Worm (Caenorhabditis elegans) whole organism, young adult: ENCODE measurements around the gene H41C03.1.
"Not testable (repeated sequence)": the region's sequence is repeated elsewhere in the genome, so short reads cannot be mapped to it uniquely, and the experiment has no call there.

ENCODE experiments used
- F23B12.7 ChIP-seq: sonication (generic microtip); optimal IDR thresholded peaks from 2 replicates; lab custom pipeline; 2017; ENCODE audit warnings: missing genetic modification characterization, mild to moderate bottlenecking, missing compliant biosample characterization, antibody characterized with exemption, moderate library complexity; ENCODE audit not compliant: insufficient read depth
- F55B11.4 ChIP-seq: sonication (generic microtip); optimal IDR thresholded peaks from 2 replicates; lab custom pipeline; 2016; ENCODE audit warnings: missing compliant biosample characterization, missing genetic modification characterization, borderline replicate concordance; ENCODE audit not compliant: insufficient read depth
- Y95B8A.8 ChIP-seq: fragments of 200-800 bp; sonication (Bioruptor generic); IDR thresholded peaks from 2 replicates; pipeline ENCODE4 v1.3.6; 2022; ENCODE audit warnings: missing genetic modification reagents, missing genetic modification characterization, missing compliant biosample characterization
- aptf-2 ChIP-seq: fragments of 200-800 bp; sonication (Bioruptor generic); conservative IDR thresholded peaks from 2 replicates; pipeline ENCODE4 v1.3.6; 2022; ENCODE audit warnings: missing genetic modification reagents, missing genetic modification characterization, missing compliant biosample characterization
- cebp-1 ChIP-seq, 2 experiments: fragments of 200-800 bp in 1 of 2; sonication (Bioruptor generic) in 1 of 2; sonication (generic microtip) in 1 of 2; IDR thresholded peaks in 1 of 2; optimal IDR thresholded peaks in 1 of 2; 2 replicates each; pipeline versions ENCODE4 v1.3.6 to Lab custom; 2017 to 2022; ENCODE audit warnings: missing compliant biosample characterization in 2 of 2, missing genetic modification characterization in 2 of 2, mild to moderate bottlenecking in 1 of 2, missing genetic modification reagents in 1 of 2, moderate library complexity in 1 of 2
- ceh-40 ChIP-seq: fragments of 200-800 bp; sonication (Bioruptor generic); IDR thresholded peaks from 2 replicates; pipeline ENCODE4 v1.3.6; 2022; ENCODE audit warnings: missing genetic modification characterization, missing compliant biosample characterization
- ceh-91 ChIP-seq: fragments of 200-800 bp; sonication (Bioruptor generic); IDR thresholded peaks from 2 replicates; pipeline ENCODE4 v1.3.6; 2022; ENCODE audit warnings: missing genetic modification reagents, missing genetic modification characterization, missing compliant biosample characterization
- die-1 ChIP-seq: sonication (generic microtip); optimal IDR thresholded peaks from 2 replicates; lab custom pipeline; 2016; ENCODE audit warnings: missing genotype, mild to moderate bottlenecking, missing genetic modification characterization, missing compliant biosample characterization
- dox-1 ChIP-seq: fragments of 200-800 bp; sonication (Bioruptor generic); IDR thresholded peaks from 2 replicates; pipeline ENCODE4 v1.3.6; 2022; ENCODE audit warnings: missing genetic modification reagents, missing genetic modification characterization, missing compliant biosample characterization
- efl-1 ChIP-seq: fragments of 150-350 bp; optimal IDR thresholded peaks from 2 replicates; lab custom pipeline; 2014; ENCODE audit warnings: missing biosample characterization, missing genetic modification reagents, missing genetic modification characterization
- egl-18 ChIP-seq: fragments of 200-800 bp; sonication (Bioruptor generic); IDR thresholded peaks from 2 replicates; pipeline ENCODE4 v1.3.6; 2022; ENCODE audit warnings: missing genetic modification reagents, missing genetic modification characterization, missing compliant biosample characterization
- ekl-4 ChIP-seq: fragments of 200-800 bp; sonication (Bioruptor generic); IDR thresholded peaks from 2 replicates; pipeline ENCODE4 v1.3.6; 2022; ENCODE audit warnings: missing genetic modification reagents, missing genetic modification characterization, missing compliant biosample characterization
- gei-17 ChIP-seq: fragments of 200-800 bp; sonication (Bioruptor generic); optimal IDR thresholded peaks from 2 replicates; lab custom pipeline; 2018; ENCODE audit warnings: mild to moderate bottlenecking, missing genetic modification characterization, missing compliant biosample characterization
- him-1 ChIP-seq: sonication (generic microtip); optimal IDR thresholded peaks from 2 replicates; lab custom pipeline; 2016; ENCODE audit warnings: missing genotype, missing genetic modification reagents, missing genetic modification characterization, missing compliant biosample characterization
- hsf-1 ChIP-seq: fragments of 200-800 bp; sonication (Bioruptor generic); IDR thresholded peaks from 2 replicates; pipeline ENCODE4 v1.3.6; 2022; ENCODE audit warnings: missing genetic modification reagents, missing genetic modification characterization, missing compliant biosample characterization
- lag-1 ChIP-seq: fragments of 200-800 bp; sonication (Bioruptor generic); IDR thresholded peaks from 2 replicates; pipeline ENCODE4 v1.3.6; 2022; ENCODE audit warnings: missing genetic modification reagents, missing genetic modification characterization, missing compliant biosample characterization
- let-607 ChIP-seq, 2 experiments: fragments of 200-800 bp in 1 of 2; sonication (Bioruptor generic) in 1 of 2; sonication (generic microtip) in 1 of 2; optimal IDR thresholded peaks; 2 replicates each; lab custom pipeline; 2016 to 2018; ENCODE audit warnings: mild to moderate bottlenecking in 2 of 2, missing compliant biosample characterization in 2 of 2, missing genetic modification characterization in 2 of 2, moderate library complexity in 2 of 2, missing genotype in 1 of 2
- lin-40 ChIP-seq: sonication (generic microtip); optimal IDR thresholded peaks from 2 replicates; lab custom pipeline; 2016; ENCODE audit warnings: missing genetic modification characterization, mild to moderate bottlenecking, missing compliant biosample characterization, missing genotype, missing genetic modification reagents
- nfyb-1 ChIP-seq: fragments of 200-800 bp; sonication (Bioruptor generic); IDR thresholded peaks from 2 replicates; pipeline ENCODE4 v1.3.6; 2022; ENCODE audit warnings: missing genetic modification reagents, missing genetic modification characterization, missing compliant biosample characterization
- nhr-80 ChIP-seq: sonication (generic microtip); optimal IDR thresholded peaks from 2 replicates; lab custom pipeline; 2016; ENCODE audit warnings: missing genetic modification characterization, missing compliant biosample characterization
- pbrm-1 ChIP-seq: fragments of 200-800 bp; sonication (Bioruptor generic); IDR thresholded peaks from 2 replicates; pipeline ENCODE4 v1.3.6; 2022; ENCODE audit warnings: missing genetic modification reagents, missing genetic modification characterization, missing compliant biosample characterization
- pha-4 ChIP-seq: fragments of 150-350 bp; sonication (generic microtip); optimal IDR thresholded peaks from 2 replicates; lab custom pipeline; 2014; ENCODE audit warnings: missing biosample characterization, missing genetic modification reagents, missing genetic modification characterization
- rec-8 ChIP-seq, 2 experiments: sonication (generic microtip); optimal IDR thresholded peaks; 2 replicates each; lab custom pipeline; 2016; ENCODE audit warnings: mild to moderate bottlenecking in 2 of 2, missing genetic modification characterization in 2 of 2, missing genetic modification reagents in 2 of 2, missing genotype in 2 of 2, missing biosample characterization in 1 of 2, missing compliant biosample characterization in 1 of 2, moderate library complexity in 1 of 2
- rpc-1 ChIP-seq, 2 experiments: fragments of 150-350 bp in 1 of 2; sonication (generic microtip) in 1 of 2; optimal IDR thresholded peaks; 2 replicates each; lab custom pipeline; 2014 to 2018; ENCODE audit warnings: missing biosample characterization in 1 of 2, missing genetic modification characterization in 1 of 2, missing genetic modification reagents in 1 of 2, missing genotype in 1 of 2
- snpc-1.3 ChIP-seq: sonication (generic microtip); optimal IDR thresholded peaks from 2 replicates; lab custom pipeline; 2017; ENCODE audit warnings: missing genetic modification characterization, mild to moderate bottlenecking, missing compliant biosample characterization, antibody characterized with exemption, moderate library complexity, missing genotype, missing genetic modification reagents; ENCODE audit not compliant: insufficient read depth
- somi-1 ChIP-seq: fragments of 200-800 bp; sonication (Bioruptor generic); optimal IDR thresholded peaks from 2 replicates; lab custom pipeline; 2018; ENCODE audit warnings: mild to moderate bottlenecking, missing genetic modification characterization, missing compliant biosample characterization
- sptf-2 ChIP-seq: fragments of 200-800 bp; sonication (Bioruptor generic); optimal IDR thresholded peaks from 2 replicates; lab custom pipeline; 2018; ENCODE audit warnings: mild to moderate bottlenecking, missing genetic modification characterization, missing compliant biosample characterization
- ztf-3 ChIP-seq: fragments of 200-800 bp; sonication (Bioruptor generic); optimal IDR thresholded peaks from 2 replicates; lab custom pipeline; 2018; ENCODE audit warnings: mild to moderate bottlenecking, missing genetic modification characterization, missing compliant biosample characterization

H41C03.1 gene

DNA sequence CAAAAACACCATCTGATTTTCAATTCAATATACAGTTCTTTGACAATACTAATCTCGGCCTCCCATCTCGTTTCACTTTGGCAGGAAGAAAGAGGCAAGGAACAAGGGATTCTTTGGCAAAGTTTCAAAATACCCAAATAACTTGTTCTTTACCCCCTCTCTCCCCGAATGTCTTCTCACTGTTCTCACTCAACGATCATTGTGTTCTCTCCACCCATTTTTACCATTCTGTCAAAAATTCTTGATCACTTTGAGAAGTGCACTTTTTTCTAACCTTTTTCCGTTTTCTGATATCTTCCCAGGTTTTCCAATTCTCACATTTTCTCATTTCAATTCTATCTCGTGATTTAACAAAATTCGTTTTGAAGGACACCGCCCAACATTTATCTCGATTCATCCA is at the start of gene H41C03.1:
Gene H41C03.1 (plus strand): TSS at position 301 of the 400 bp plus-strand sequence.
- no peak for TF ChIP-seq egl-18 (GFP tag; lab: Robert Waterston, UW)
- no peak for TF ChIP-seq F55B11.4
- no peak for TF ChIP-seq efl-1
- no peak for TF ChIP-seq sptf-2 (GFP tag; lab: Kevin White, UChicago)
- TF ChIP-seq gei-17 (GFP tag; lab: Kevin White, UChicago): no peak
- TF ChIP-seq rec-8 (tag; optimal IDR thresholded peaks at IDR 0.05; lab: Kevin White, UChicago): no peak
- no peak for TF ChIP-seq rpc-1 (optimal IDR thresholded peaks at IDR 0.05; lab: Kevin White, UChicago)
- TF ChIP-seq rpc-1 (tag; optimal IDR thresholded peaks at IDR 0.05; lab: Kevin White, UChicago): no peak
- TF ChIP-seq ceh-40: no peak
- no peak for TF ChIP-seq aptf-2 (GFP tag; lab: Robert Waterston, UW)
- no peak for TF ChIP-seq ztf-3 (GFP tag; lab: Kevin White, UChicago)
- TF ChIP-seq ekl-4 (GFP tag; lab: Robert Waterston, UW): no peak
- TF ChIP-seq F23B12.7 (tag; lab: Kevin White, UChicago): no peak
- TF ChIP-seq Y95B8A.8 (GFP tag; lab: Robert Waterston, UW): no peak
- no peak for TF ChIP-seq pbrm-1

- TF ChIP-seq him-1 (tag; lab: Kevin White, UChicago) (no peak), lin-40 (tag; lab: Kevin White, UChicago) (no peak), die-1 (tag; lab: Kevin White, UChicago) (no peak), cebp-1 (GFP tag; IDR thresholded peaks at IDR 0.05; lab: Robert Waterston, UW) (no peak), cebp-1 (tag; optimal IDR thresholded peaks at IDR 0.05; lab: Kevin White, UChicago) (peak; percentile 42), nhr-80 (peak; percentile 34), pha-4 (tag; lab: Kevin White, UChicago) (no peak)
- TF ChIP-seq, all 124 proteins: peak for 2
Measured at ce11 chrII:5805303-5805702, 48.9 kb upstream of the H41C03.1 start, which contains the start of gene K05F1.10. Gene K05F1.10 (minus strand): TSS chrII:5805473.

ce11 chrII:5806563-5806962 is 47.7 kb upstream of the H41C03.1 start:
- 0 out of 2 replicates have a peak, but pooled peaks have one; percentile 13 for TF ChIP-seq nfyb-1
- TF ChIP-seq somi-1: no peak
- peak; percentile 92 for TF ChIP-seq nhr-80
- peak; percentile 33; the same call in 1 of the 2 replicates for TF ChIP-seq dox-1 (GFP tag; lab: Robert Waterston, UW)

- TF ChIP-seq snpc-1.3 (tag; lab: Kevin White, UChicago): no peak
- TF ChIP-seq hsf-1 (GFP tag; lab: Robert Waterston, UW): no peak
- TF ChIP-seq pbrm-1: no peak
- TF ChIP-seq pha-4 (tag; lab: Kevin White, UChicago): no peak
- no peak for TF ChIP-seq ztf-3 (GFP tag; lab: Kevin White, UChicago)
Measured at ce11 chrII:5810230-5810629, 44.0 kb upstream of the H41C03.1 start, which contains the start of the genes msp-64 and ZK1248.5. Gene msp-64 (minus strand): TSS chrII:5810330. Gene ZK1248.5 (plus strand): TSS chrII:5810514.

- TF ChIP-seq let-607 (tag; optimal IDR thresholded peaks at IDR 0.05; lab: Kevin White, UChicago); lag-1 (GFP tag; lab: Robert Waterston, UW); ceh-91 (GFP tag; lab: Robert Waterston, UW): not testable (repeated sequence)
Measured at ce11 chrII:5815382-5815781, 38.8 kb upstream of the H41C03.1 start, which contains the start of gene wago-5. Gene wago-5 (minus strand): TSS chrII:5815482.
